Fruit fly (Drosophila melanogaster) S2 (cell line): ENCODE data around the gene CG34301.

ENCODE experiments used
- CG8478 ChIP-seq: fragments of >200 bp; optimal IDR thresholded peaks from 2 replicates; lab custom pipeline; 2018
- CTCF ChIP-seq, 2 experiments: fragments of >200 bp; optimal IDR thresholded peaks; 2 replicates each; lab custom pipeline; 2018

DNA sequence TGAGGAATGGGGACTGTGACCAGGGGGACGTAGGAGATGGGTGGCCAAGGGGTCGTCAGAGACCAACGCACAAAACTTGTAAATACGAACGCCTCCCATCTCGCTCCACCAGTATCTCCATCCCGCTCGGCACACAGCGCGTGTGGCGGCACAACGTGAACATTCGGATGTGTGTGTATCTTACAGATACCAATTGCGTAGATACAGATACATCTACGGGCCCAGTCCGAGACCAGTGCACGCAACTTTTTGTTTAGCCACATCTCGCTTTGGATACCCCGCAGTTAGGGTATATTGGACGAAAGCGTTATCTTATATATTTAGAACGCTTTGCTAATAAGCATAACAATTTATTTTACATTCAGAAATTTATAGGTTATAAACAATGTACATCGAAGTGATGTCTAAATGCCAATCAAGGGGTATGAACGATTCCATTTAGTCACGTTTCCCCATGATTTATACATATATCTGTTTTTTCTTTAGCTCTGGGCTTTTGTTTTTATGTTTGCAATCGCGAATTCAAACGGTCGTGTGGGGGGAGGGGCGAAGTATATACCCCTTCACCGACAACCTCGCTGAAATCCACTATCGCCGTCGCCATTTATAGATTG is 38.2 kb downstream of the CG34301 start:
- no peak for TF ChIP-seq CTCF (optimal IDR thresholded peaks at IDR 0.05; lab: Kevin White, UChicago)
- no peak for TF ChIP-seq CG8478
